Worm (Caenorhabditis elegans) whole organism, L2 larva: Measurements from ENCODE around the gene hex-3.

Source experiments
- C34F6.9 ChIP-seq: fragments of 150-350 bp; optimal IDR thresholded peaks from 2 replicates; lab custom pipeline; 2014; ENCODE audit warnings: missing biosample characterization, missing genetic modification characterization
- F13H6.1 ChIP-seq: sonication (generic microtip); optimal IDR thresholded peaks from 2 replicates; lab custom pipeline; 2016; ENCODE audit warnings: missing genetic modification characterization, missing compliant biosample characterization
- ama-1 ChIP-seq: fragments of 150-350 bp; optimal IDR thresholded peaks from 2 replicates; lab custom pipeline; 2018; ENCODE audit warnings: inconsistent platforms
- blmp-1 ChIP-seq: sonication (generic microtip); optimal IDR thresholded peaks from 2 replicates; lab custom pipeline; 2017; ENCODE audit warnings: missing genetic modification characterization, mild to moderate bottlenecking, missing compliant biosample characterization, antibody characterized with exemption, moderate library complexity; ENCODE audit not compliant: insufficient read depth
- ceh-16 ChIP-seq: fragments of 150-350 bp; optimal IDR thresholded peaks from 2 replicates; lab custom pipeline; 2014; ENCODE audit warnings: missing biosample characterization, missing genetic modification characterization
- ceh-82 ChIP-seq: fragments of 150-350 bp; optimal IDR thresholded peaks from 2 replicates; lab custom pipeline; 2014; ENCODE audit warnings: missing biosample characterization, missing genetic modification characterization
- crh-2 ChIP-seq: sonication (generic microtip); optimal IDR thresholded peaks from 2 replicates; lab custom pipeline; 2017; ENCODE audit warnings: missing biosample characterization, missing genetic modification characterization
- dmd-4 ChIP-seq: sonication (generic microtip); optimal IDR thresholded peaks from 2 replicates; lab custom pipeline; 2017; ENCODE audit warnings: missing biosample characterization, missing genetic modification characterization
- egl-27 ChIP-seq: sonication (generic microtip); optimal IDR thresholded peaks from 3 replicates; lab custom pipeline; 2017; ENCODE audit warnings: missing biosample characterization, missing genetic modification reagents, missing genetic modification characterization
- elt-3 ChIP-seq: sonication (generic microtip); optimal IDR thresholded peaks from 2 replicates; lab custom pipeline; 2017; ENCODE audit warnings: missing biosample characterization, missing genetic modification characterization
- gmeb-1 ChIP-seq: fragments of 150-350 bp; optimal IDR thresholded peaks from 2 replicates; lab custom pipeline; 2014; ENCODE audit warnings: missing biosample characterization, missing genetic modification characterization
- lin-11 ChIP-seq: fragments of 150-350 bp; sonication (generic microtip); optimal IDR thresholded peaks from 2 replicates; lab custom pipeline; 2014; ENCODE audit warnings: missing biosample characterization, missing genetic modification characterization, inconsistent platforms, mixed read lengths
- lin-13 ChIP-seq: fragments of 150-350 bp; optimal IDR thresholded peaks from 2 replicates; lab custom pipeline; 2014; ENCODE audit warnings: missing biosample characterization, missing genetic modification reagents, missing genetic modification characterization
- lsy-2 ChIP-seq, 2 experiments: fragments of 150-350 bp in 1 of 2; sonication (generic microtip) in 1 of 2; optimal IDR thresholded peaks; 2 replicates each; lab custom pipeline; 2014 to 2017; ENCODE audit warnings: missing biosample characterization in 2 of 2, missing genetic modification characterization in 2 of 2
- mab-5 ChIP-seq: fragments of 150-350 bp; optimal IDR thresholded peaks from 2 replicates; lab custom pipeline; 2014; ENCODE audit warnings: missing biosample characterization, missing genetic modification characterization
- mdl-1 ChIP-seq, 2 experiments: fragments of 150-350 bp in 1 of 2; sonication (generic microtip) in 1 of 2; optimal IDR thresholded peaks; 2 replicates each; lab custom pipeline; 2017; ENCODE audit warnings: missing biosample characterization in 2 of 2, missing genetic modification characterization in 2 of 2
- nhr-11 ChIP-seq: fragments of 150-350 bp; optimal IDR thresholded peaks from 2 replicates; lab custom pipeline; 2014; ENCODE audit warnings: missing biosample characterization, missing genetic modification characterization
- nhr-12 ChIP-seq: fragments of 150-350 bp; optimal IDR thresholded peaks from 2 replicates; lab custom pipeline; 2014; ENCODE audit warnings: missing biosample characterization, missing genetic modification characterization
- nhr-129 ChIP-seq: fragments of 150-350 bp; optimal IDR thresholded peaks from 2 replicates; lab custom pipeline; 2014; ENCODE audit warnings: missing biosample characterization, missing genetic modification characterization
- nhr-21 ChIP-seq: fragments of 150-350 bp; optimal IDR thresholded peaks from 2 replicates; lab custom pipeline; 2014; ENCODE audit warnings: missing biosample characterization, missing genetic modification characterization
- nhr-237 ChIP-seq: fragments of 150-350 bp; optimal IDR thresholded peaks from 2 replicates; lab custom pipeline; 2014; ENCODE audit warnings: missing biosample characterization, missing genetic modification characterization
- nhr-25 ChIP-seq: fragments of 150-350 bp; sonication (generic microtip); optimal IDR thresholded peaks from 3 replicates; lab custom pipeline; 2014; ENCODE audit warnings: missing biosample characterization, missing genetic modification characterization
- nhr-6 ChIP-seq: fragments of 150-350 bp; optimal IDR thresholded peaks from 2 replicates; lab custom pipeline; 2014; ENCODE audit warnings: missing biosample characterization, missing genetic modification characterization
- nhr-77 ChIP-seq: fragments of 150-350 bp; optimal IDR thresholded peaks from 2 replicates; lab custom pipeline; 2014; ENCODE audit warnings: missing biosample characterization, missing genetic modification characterization
- peb-1 ChIP-seq: fragments of 150-350 bp; optimal IDR thresholded peaks from 2 replicates; lab custom pipeline; 2014; ENCODE audit warnings: missing biosample characterization, missing genetic modification characterization
- sem-4 ChIP-seq: fragments of 150-350 bp; optimal IDR thresholded peaks from 2 replicates; lab custom pipeline; 2014; ENCODE audit warnings: missing biosample characterization, missing genetic modification reagents, missing genetic modification characterization
- sma-3 ChIP-seq: sonication (generic microtip); optimal IDR thresholded peaks from 2 replicates; lab custom pipeline; 2016; ENCODE audit warnings: missing genetic modification reagents, missing genetic modification characterization, missing compliant biosample characterization
- sma-9 ChIP-seq, 2 experiments: fragments of 150-350 bp in 1 of 2; sonication (generic microtip) in 1 of 2; optimal IDR thresholded peaks; 2 replicates each; lab custom pipeline; 2014 to 2016; ENCODE audit warnings: missing genetic modification characterization in 2 of 2, mild to moderate bottlenecking in 1 of 2, missing biosample characterization in 1 of 2, missing compliant biosample characterization in 1 of 2, missing genetic modification reagents in 1 of 2, moderate library complexity in 1 of 2
- snpc-4 ChIP-seq: fragments of 150-350 bp; optimal IDR thresholded peaks from 2 replicates; lab custom pipeline; 2014; ENCODE audit warnings: missing biosample characterization, missing genetic modification characterization
- unc-39 ChIP-seq: fragments of 150-350 bp; optimal IDR thresholded peaks from 2 replicates; lab custom pipeline; 2014; ENCODE audit warnings: missing biosample characterization, missing genetic modification characterization
- unc-55 ChIP-seq: fragments of 150-350 bp; sonication (generic microtip); optimal IDR thresholded peaks from 3 replicates; lab custom pipeline; 2014; ENCODE audit warnings: missing biosample characterization, missing genetic modification reagents, missing genetic modification characterization
- zag-1 ChIP-seq: fragments of 150-350 bp; optimal IDR thresholded peaks from 2 replicates; lab custom pipeline; 2014; ENCODE audit warnings: missing biosample characterization, missing genetic modification characterization

hex-3 gene

DNA sequence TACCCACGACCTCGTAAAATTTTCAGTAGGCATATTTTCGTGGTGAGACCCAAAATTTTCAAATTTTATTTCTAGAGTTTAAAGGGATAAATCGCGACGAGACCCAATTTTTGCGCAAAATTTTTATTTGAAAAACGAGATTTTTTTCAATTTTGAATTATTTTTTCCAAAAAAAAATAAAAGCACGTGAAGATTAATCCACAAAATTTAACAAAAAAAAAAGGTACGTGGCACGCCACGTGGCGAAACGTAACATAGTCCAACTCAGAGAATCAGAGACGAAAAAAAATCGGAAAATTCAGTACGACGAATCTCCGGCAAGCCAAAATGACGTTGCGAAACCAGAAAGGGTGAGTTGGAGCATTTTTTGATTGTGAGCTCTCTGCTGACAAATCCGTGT lies 26.1 kb downstream of the hex-3 start, which contains the start of gene C44B9.2:
Gene C44B9.2 (plus strand): TSS at position 301 of the 400 bp plus-strand sequence.
- no peak for TF ChIP-seq nhr-11
- no peak for TF ChIP-seq ama-1 (lab: Kevin White, UChicago)
- TF ChIP-seq nhr-77 (tag; lab: Kevin White, UChicago): no peak
- TF ChIP-seq mab-5 (tag; lab: Kevin White, UChicago): no peak
- TF ChIP-seq lin-11 (tag; lab: Kevin White, UChicago): no peak
- no peak for TF ChIP-seq nhr-21 (tag; lab: Kevin White, UChicago)
- no peak for TF ChIP-seq F13H6.1
- TF ChIP-seq gmeb-1: no peak

DNA sequence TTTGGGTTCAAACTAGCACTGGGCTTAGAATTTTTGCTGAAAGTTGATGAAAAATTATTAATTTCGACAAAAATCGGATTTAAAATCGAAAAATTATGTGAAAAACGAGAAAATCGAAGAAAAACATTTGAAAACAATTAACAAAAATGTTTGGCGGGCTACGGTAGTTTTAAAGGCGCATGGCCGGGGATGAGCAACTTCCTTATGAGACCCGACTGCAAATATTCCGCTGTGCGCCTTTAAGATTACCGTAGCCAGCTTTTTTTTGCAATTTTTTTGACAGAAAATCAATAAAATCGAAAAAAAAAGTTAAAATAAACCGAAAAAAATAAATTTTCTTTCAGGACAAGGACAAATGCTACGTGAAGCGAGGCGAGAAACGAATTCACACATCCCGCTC lies 28.5 kb downstream of the hex-3 start:
- TF ChIP-seq unc-55 (GFP tag; lab: Kevin White, UChicago) (no peak), egl-27 (tag; lab: Kevin White, UChicago) (no peak)

DNA sequence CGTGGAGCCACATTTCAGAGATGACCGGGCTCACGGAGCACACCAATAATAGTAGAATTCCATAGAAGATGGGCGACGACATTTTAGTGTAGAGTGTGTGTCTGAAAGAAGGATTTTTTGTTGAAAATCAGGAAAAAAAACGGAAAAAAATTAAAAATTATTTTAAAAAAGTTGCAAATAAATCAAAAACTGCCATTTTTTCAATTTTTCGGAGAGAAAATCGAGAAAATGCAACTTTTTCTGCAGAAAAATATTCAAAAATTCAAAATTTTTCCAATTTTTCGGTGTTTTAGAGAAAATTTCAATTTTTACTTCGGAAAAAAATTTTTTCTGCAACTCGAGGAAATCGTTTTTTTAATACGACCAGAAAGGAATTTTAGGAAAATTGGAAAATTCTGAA lies 31.1 kb downstream of the hex-3 start, which contains the start of gene C44B9.3:
Gene C44B9.3 (minus strand): TSS at position 101 of the 400 bp plus-strand sequence.
- no peak for TF ChIP-seq snpc-4 (tag; lab: Kevin White, UChicago)
- TF ChIP-seq lin-13 (GFP tag; lab: Kevin White, UChicago): no peak
- TF ChIP-seq nhr-6 (tag; lab: Kevin White, UChicago): no peak
- no peak for TF ChIP-seq zag-1 (tag; lab: Kevin White, UChicago)
- no peak for TF ChIP-seq lin-11 (tag; lab: Kevin White, UChicago)
- no peak for TF ChIP-seq mab-5 (tag; lab: Kevin White, UChicago)
- TF ChIP-seq mdl-1 (tag; optimal IDR thresholded peaks at IDR 0.05; lab: Kevin White, UChicago): no peak
- no peak for TF ChIP-seq elt-3 (tag; lab: Kevin White, UChicago)
- no peak for TF ChIP-seq F13H6.1
- TF ChIP-seq nhr-21 (tag; lab: Kevin White, UChicago): no peak
- no peak for TF ChIP-seq sma-9 (GFP tag; optimal IDR thresholded peaks at IDR 0.05; lab: Kevin White, UChicago)
- TF ChIP-seq sma-9 (tag; optimal IDR thresholded peaks at IDR 0.05; lab: Kevin White, UChicago): no peak

DNA sequence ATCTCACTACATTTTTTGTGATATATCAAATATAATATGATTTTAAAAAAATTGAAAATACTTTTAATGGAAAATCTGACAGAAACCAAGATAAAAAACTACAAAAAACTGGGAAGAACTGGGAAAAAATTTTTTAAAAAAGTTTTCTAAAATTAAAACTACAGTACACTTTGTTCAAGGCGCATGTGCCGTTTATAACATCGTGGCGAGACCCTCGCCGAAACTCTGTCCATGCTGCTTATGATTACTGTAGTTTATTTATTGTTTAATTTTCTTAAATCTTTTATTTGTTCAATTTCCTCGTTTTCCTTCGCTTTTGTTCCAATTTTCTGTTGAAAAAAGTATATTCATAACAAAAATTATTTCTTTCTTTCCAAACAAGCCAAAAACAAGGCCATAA lies 32.4 kb downstream of the hex-3 start, which contains the start of gene athp-1:
Gene athp-1 (plus strand): TSS at position 305 of the 400 bp plus-strand sequence.
- no peak for TF ChIP-seq crh-2 (tag; lab: Kevin White, UChicago)
- TF ChIP-seq snpc-4 (tag; lab: Kevin White, UChicago): no peak

DNA sequence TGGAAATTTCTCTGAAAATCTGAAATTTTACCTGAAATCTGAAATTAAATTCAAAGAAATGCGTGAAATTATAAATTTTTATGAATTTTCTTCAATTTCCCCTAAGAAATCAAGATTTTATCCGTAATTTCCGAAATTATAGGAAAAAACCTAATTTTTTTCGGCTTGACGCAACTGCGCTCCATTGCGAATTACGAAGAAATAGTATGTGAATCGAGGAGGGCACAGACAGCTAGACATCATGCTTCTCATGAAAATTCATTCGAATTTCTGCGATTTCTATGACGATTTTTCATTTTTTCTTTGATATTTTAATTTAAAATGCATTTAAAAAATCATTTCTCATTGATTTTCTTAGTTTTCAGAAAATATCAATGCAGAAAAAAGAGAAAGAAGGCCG lies 33.0 kb downstream of the hex-3 start:
- TF ChIP-seq nhr-129 (tag; lab: Kevin White, UChicago): peak; percentile 34
- peak; percentile 24 for TF ChIP-seq snpc-4 (tag; lab: Kevin White, UChicago)
- TF ChIP-seq nhr-12 (tag; lab: Kevin White, UChicago): no peak
- TF ChIP-seq ceh-82 (tag; lab: Kevin White, UChicago): no peak
- peak; percentile 59 to 84 for TF ChIP-seq lsy-2 (tag; optimal IDR thresholded peaks at IDR 0.05; lab: Kevin White, UChicago)
- peak; percentile 60 for TF ChIP-seq crh-2 (tag; lab: Kevin White, UChicago)
- no peak for TF ChIP-seq peb-1 (tag; lab: Kevin White, UChicago)
- peak; percentile 74 for TF ChIP-seq nhr-6 (tag; lab: Kevin White, UChicago)
- TF ChIP-seq nhr-21 (tag; lab: Kevin White, UChicago): peak; percentile 52
- peak; percentile 86 for TF ChIP-seq C34F6.9 (tag; lab: Kevin White, UChicago)
- TF ChIP-seq mab-5 (tag; lab: Kevin White, UChicago): peak; percentile 40
- no peak for TF ChIP-seq dmd-4 (tag; lab: Kevin White, UChicago)
- peak; percentile 39 for TF ChIP-seq F13H6.1
- TF ChIP-seq nhr-11: no peak
- TF ChIP-seq blmp-1: no peak
- TF ChIP-seq nhr-25: peak; percentile 58
- no peak for TF ChIP-seq nhr-237 (tag; lab: Kevin White, UChicago)
- no peak for TF ChIP-seq elt-3 (tag; lab: Kevin White, UChicago)
- TF ChIP-seq ceh-16 (tag; lab: Kevin White, UChicago): no peak
- no peak for TF ChIP-seq sma-9 (GFP tag; optimal IDR thresholded peaks at IDR 0.05; lab: Kevin White, UChicago)
- no peak for TF ChIP-seq sma-9 (tag; optimal IDR thresholded peaks at IDR 0.05; lab: Kevin White, UChicago)
- peak; percentile 77 for TF ChIP-seq gmeb-1
- peak; percentile 62 for TF ChIP-seq lin-13 (GFP tag; lab: Kevin White, UChicago)
- peak; percentile 82 for TF ChIP-seq unc-55 (GFP tag; lab: Kevin White, UChicago)
- TF ChIP-seq sem-4 (tag; lab: Kevin White, UChicago): no peak
- peak; percentile 82 for TF ChIP-seq sma-3
- no peak for TF ChIP-seq unc-39
- TF ChIP-seq, all 48 proteins: peak for 14
